Worm (Caenorhabditis elegans): Measurements from ENCODE around the gene F42F12.14.

Gene F42F12.14

ce11 chrX:12320737-12321136 is 27.7 kb upstream of the F42F12.14 start, which contains the start of gene ceh-40:
Gene ceh-40, minus strand, starts transcription at chrX:12320777.
- TF ChIP-seq C34F6.9 (tag; optimal IDR thresholded peaks at IDR 0.05): no peak
- no peak for TF ChIP-seq mdl-1 (tag; optimal IDR thresholded peaks at IDR 0.05)
- TF ChIP-seq sma-9 (GFP tag; optimal IDR thresholded peaks at IDR 0.05): no peak
- no peak for TF ChIP-seq sma-9 (tag; optimal IDR thresholded peaks at IDR 0.05)
- no peak for TF ChIP-seq peb-1 (tag; optimal IDR thresholded peaks at IDR 0.05)
- no peak for TF ChIP-seq snpc-4 (tag; optimal IDR thresholded peaks at IDR 0.05)
- TF ChIP-seq elt-3 (tag; optimal IDR thresholded peaks at IDR 0.05): no peak
- TF ChIP-seq nhr-25 (tag; optimal IDR thresholded peaks at IDR 0.05): no peak
- TF ChIP-seq nhr-10 (tag; optimal IDR thresholded peaks at IDR 0.05): no peak
- TF ChIP-seq aly-2 (tag; optimal IDR thresholded peaks at IDR 0.05): no peak
- no peak for TF ChIP-seq elt-1 (tag; optimal IDR thresholded peaks at IDR 0.05)
- no peak for TF ChIP-seq R02D3.7 (tag; optimal IDR thresholded peaks at IDR 0.05)
- no peak for TF ChIP-seq ztf-1 (GFP tag; conservative IDR thresholded peaks at IDR 0.05)
- TF ChIP-seq ama-1 (optimal IDR thresholded peaks at IDR 0.05): no peak
- no peak for TF ChIP-seq ztf-4 (tag; optimal IDR thresholded peaks at IDR 0.05)
- TF ChIP-seq lin-11 (tag; optimal IDR thresholded peaks at IDR 0.05): no peak
- TF ChIP-seq nhr-23 (tag; optimal IDR thresholded peaks at IDR 0.05): no peak
- no peak for TF ChIP-seq nhr-77 (tag; optimal IDR thresholded peaks at IDR 0.05)
- no peak for TF ChIP-seq sem-4 (tag; optimal IDR thresholded peaks at IDR 0.05)
- no peak for TF ChIP-seq unc-39 (tag; optimal IDR thresholded peaks at IDR 0.05)

ce11 chrX:12321357-12321756 is 27.1 kb upstream of the F42F12.14 start, which contains the start of gene F17A2.13:
Gene F17A2.13, plus strand, starts transcription at chrX:12321657.
- TF ChIP-seq ZK546.5 (tag; optimal IDR thresholded peaks at IDR 0.05) (no peak), crh-2 (tag; optimal IDR thresholded peaks at IDR 0.05) (no peak), nhr-129 (tag; optimal IDR thresholded peaks at IDR 0.05) (no peak), nhr-12 (tag; optimal IDR thresholded peaks at IDR 0.05) (no peak), sma-3 (GFP tag; optimal IDR thresholded peaks at IDR 0.05) (no peak), nhr-11 (tag; optimal IDR thresholded peaks at IDR 0.05) (no peak), lin-11 (tag; optimal IDR thresholded peaks at IDR 0.05) (no peak), sma-9 (GFP tag; optimal IDR thresholded peaks at IDR 0.05) (no peak), sma-9 (tag; optimal IDR thresholded peaks at IDR 0.05) (no peak), elt-1 (tag; optimal IDR thresholded peaks at IDR 0.05) (no peak), blmp-1 (tag; optimal IDR thresholded peaks at IDR 0.05; ENCODE audit: insufficient read depth) (no peak), zag-1 (tag; optimal IDR thresholded peaks at IDR 0.05) (no peak), dmd-4 (tag; optimal IDR thresholded peaks at IDR 0.05) (no peak), nhr-25 (tag; optimal IDR thresholded peaks at IDR 0.05) (no peak), snpc-4 (tag; optimal IDR thresholded peaks at IDR 0.05) (no peak), nhr-21 (tag; optimal IDR thresholded peaks at IDR 0.05) (no peak), ztf-4 (tag; optimal IDR thresholded peaks at IDR 0.05) (no peak)

ce11 chrX:12323439-12323838 is 25.0 kb upstream of the F42F12.14 start, which contains the start of gene srd-40:
Gene srd-40, plus strand, starts transcription at chrX:12323739.
- TF ChIP-seq ceh-16 (tag; optimal IDR thresholded peaks at IDR 0.05) (no peak), nhr-21 (tag; optimal IDR thresholded peaks at IDR 0.05) (no peak), unc-62 (GFP tag; optimal IDR thresholded peaks at IDR 0.05) (no peak), lin-11 (tag; optimal IDR thresholded peaks at IDR 0.05) (no peak), ama-1 (optimal IDR thresholded peaks at IDR 0.05) (no peak), nhr-23 (tag; optimal IDR thresholded peaks at IDR 0.05) (no peak), skn-1 (tag; optimal IDR thresholded peaks at IDR 0.05) (no peak), R02D3.7 (tag; optimal IDR thresholded peaks at IDR 0.05) (no peak), alr-1 (tag; optimal IDR thresholded peaks at IDR 0.05) (no peak), C34F6.9 (tag; optimal IDR thresholded peaks at IDR 0.05) (no peak), sma-3 (GFP tag; optimal IDR thresholded peaks at IDR 0.05) (no peak), mbf-1 (tag; optimal IDR thresholded peaks at IDR 0.05) (no peak), aly-2 (tag; optimal IDR thresholded peaks at IDR 0.05) (no peak), egl-27 (tag; optimal IDR thresholded peaks at IDR 0.05) (no peak), nhr-237 (tag; optimal IDR thresholded peaks at IDR 0.05) (no peak), snpc-4 (tag; optimal IDR thresholded peaks at IDR 0.05) (no peak), blmp-1 (tag; optimal IDR thresholded peaks at IDR 0.05; ENCODE audit: insufficient read depth) (no peak), ztf-11 (tag; optimal IDR thresholded peaks at IDR 0.05) (no peak), nhr-129 (tag; optimal IDR thresholded peaks at IDR 0.05) (no peak), elt-3 (tag; optimal IDR thresholded peaks at IDR 0.05) (no peak)

ce11 chrX:12326424-12326823 is 22.0 kb upstream of the F42F12.14 start, which contains the start of gene srd-41:
Gene srd-41, plus strand, starts transcription at chrX:12326724.
- TF ChIP-seq gmeb-1 (tag; optimal IDR thresholded peaks at IDR 0.05): no peak
- TF ChIP-seq nhr-77 (tag; optimal IDR thresholded peaks at IDR 0.05): no peak
- TF ChIP-seq crh-2 (tag; optimal IDR thresholded peaks at IDR 0.05): no peak
- TF ChIP-seq lin-11 (tag; optimal IDR thresholded peaks at IDR 0.05): no peak
- no peak for TF ChIP-seq nhr-11 (tag; optimal IDR thresholded peaks at IDR 0.05)
- no peak for TF ChIP-seq F13H6.1 (tag; optimal IDR thresholded peaks at IDR 0.05)
- no peak for TF ChIP-seq Y55F3AM.14 (GFP tag; optimal IDR thresholded peaks at IDR 0.05)
- no peak for TF ChIP-seq egl-27 (tag; optimal IDR thresholded peaks at IDR 0.05)
